Worm (Caenorhabditis elegans): Measurements from ENCODE around the gene mtm-6.

DNA sequence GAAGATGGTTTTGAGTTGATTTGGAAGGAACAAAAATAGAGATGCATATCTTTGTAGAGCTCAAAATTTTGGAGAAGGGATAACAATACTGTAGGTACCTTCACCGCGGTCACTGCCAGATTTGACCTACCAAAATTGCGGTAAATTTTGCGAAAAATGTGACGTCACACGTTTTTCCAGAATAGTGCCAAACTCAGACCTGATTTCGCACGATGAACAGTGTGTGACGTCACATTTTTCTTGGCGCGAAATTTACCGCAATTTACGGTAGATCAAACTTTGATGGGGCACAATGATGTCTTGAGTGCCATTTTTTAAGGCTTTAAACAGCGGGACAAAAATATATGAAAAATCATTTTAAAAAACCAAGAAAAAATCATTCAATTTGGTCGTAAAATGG, 18.0 kb upstream of the mtm-6 start:
- TF ChIP-seq unc-62 (GFP tag; optimal IDR thresholded peaks at IDR 0.05) = no peak
- TF ChIP-seq ztf-6 (GFP tag; IDR thresholded peaks at IDR 0.05) = no peak
- TF ChIP-seq T26A5.8 (tag; optimal IDR thresholded peaks at IDR 0.05) = no peak
- no peak for TF ChIP-seq madf-6 (GFP tag; IDR thresholded peaks at IDR 0.05)
- TF ChIP-seq lir-1 (GFP tag; conservative IDR thresholded peaks at IDR 0.05) = no peak
- TF ChIP-seq ekl-4 (GFP tag; IDR thresholded peaks at IDR 0.05) = no peak
- no peak for TF ChIP-seq sdz-38 (tag; optimal IDR thresholded peaks at IDR 0.05)
- TF ChIP-seq ama-1 (optimal IDR thresholded peaks at IDR 0.05) = no peak
- no peak for TF ChIP-seq ama-1 (GFP tag; optimal IDR thresholded peaks at IDR 0.05)
- TF ChIP-seq somi-1 (GFP tag; optimal IDR thresholded peaks at IDR 0.05) = no peak
- TF ChIP-seq dpl-1 (GFP tag; optimal IDR thresholded peaks at IDR 0.05) = no peak
- no peak for TF ChIP-seq ccch-3 (GFP tag; optimal IDR thresholded peaks at IDR 0.05)
- TF ChIP-seq hsf-1 (GFP tag; IDR thresholded peaks at IDR 0.05) = no peak
- TF ChIP-seq pha-4 (tag; optimal IDR thresholded peaks at IDR 0.05) = no peak
